Fruit fly (Drosophila melanogaster) whole organism, embryonic: ENCODE data around the gene Dnai2.

Source experiments
- CG10274 ChIP-seq: fragments of 200-800 bp; sonication (Bioruptor generic); optimal IDR thresholded peaks from 3 replicates; lab custom pipeline; 2017; ENCODE audit warnings: missing biosample characterization, mild to moderate bottlenecking, missing genetic modification characterization
- CG12219 ChIP-seq: fragments of 200-800 bp; sonication (Bioruptor generic); optimal IDR thresholded peaks from 3 replicates; lab custom pipeline; 2018; ENCODE audit warnings: missing biosample characterization, mild to moderate bottlenecking, missing genetic modification characterization
- CG14667 ChIP-seq: fragments of 200-800 bp; sonication (Bioruptor generic); IDR thresholded peaks from 2 replicates; pipeline ENCODE4 v1.3.6; 2022; ENCODE audit warnings: missing biosample characterization, missing genetic modification characterization
- CG2116 ChIP-seq: fragments of 200-800 bp; sonication (Bioruptor generic); optimal IDR thresholded peaks from 3 replicates; lab custom pipeline; 2018; ENCODE audit warnings: missing biosample characterization, mild to moderate bottlenecking, missing genetic modification characterization
- CG2199 ChIP-seq: fragments of 200-800 bp; sonication (Bioruptor generic); IDR thresholded peaks from 3 replicates; pipeline ENCODE4 v1.3.6; 2022; ENCODE audit warnings: missing biosample characterization, missing genetic modification characterization
- CG2889 ChIP-seq: fragments of 200-800 bp; sonication (Bioruptor generic); IDR thresholded peaks from 3 replicates; pipeline ENCODE4 v1.3.6; 2022; ENCODE audit warnings: missing biosample characterization, missing genetic modification characterization
- CG30403 ChIP-seq: fragments of 200-800 bp; sonication (Bioruptor generic); optimal IDR thresholded peaks from 3 replicates; lab custom pipeline; 2016; ENCODE audit warnings: missing biosample characterization, missing genetic modification characterization
- CG3065 ChIP-seq: fragments of 200-800 bp; sonication (Bioruptor generic); optimal IDR thresholded peaks from 2 replicates; lab custom pipeline; 2016; ENCODE audit warnings: missing biosample characterization, missing genetic modification characterization
- CG34224 ChIP-seq: fragments of 200-800 bp; sonication (Bioruptor generic); IDR thresholded peaks from 3 replicates; pipeline ENCODE4 v1.3.6; 2022; ENCODE audit warnings: missing biosample characterization, missing genetic modification characterization; ENCODE audit not compliant: partially characterized antibody
- CG5180 ChIP-seq: fragments of 200-800 bp; sonication (Bioruptor generic); optimal IDR thresholded peaks from 3 replicates; lab custom pipeline; 2017; ENCODE audit warnings: missing biosample characterization, missing genetic modification characterization, mild to moderate bottlenecking, moderate library complexity, missing genetic modification reagents
- CG5953 ChIP-seq: fragments of 200-800 bp; sonication (Bioruptor generic); IDR thresholded peaks from 2 replicates; pipeline ENCODE4 v1.3.6; 2022; ENCODE audit warnings: missing biosample characterization, missing genetic modification characterization
- CG6654 ChIP-seq: fragments of 200-800 bp; sonication (Bioruptor generic); optimal IDR thresholded peaks from 2 replicates; lab custom pipeline; 2017; ENCODE audit warnings: missing biosample characterization, mild to moderate bottlenecking, missing genetic modification characterization
- CG6683 ChIP-seq: fragments of 200-800 bp; sonication (Bioruptor generic); optimal IDR thresholded peaks from 2 replicates; lab custom pipeline; 2017; ENCODE audit warnings: missing biosample characterization, mild to moderate bottlenecking, missing genetic modification characterization, missing genetic modification reagents
- CG6854 ChIP-seq: fragments of 200-800 bp; sonication (Bioruptor generic); optimal IDR thresholded peaks from 3 replicates; lab custom pipeline; 2017; ENCODE audit warnings: missing biosample characterization, mild to moderate bottlenecking, missing genetic modification characterization
- CG7745 ChIP-seq: fragments of 200-800 bp; sonication (Bioruptor generic); optimal IDR thresholded peaks from 2 replicates; lab custom pipeline; 2018; ENCODE audit warnings: missing biosample characterization, mild to moderate bottlenecking, missing genetic modification characterization, moderate library complexity
- CG8359 ChIP-seq: fragments of 200-800 bp; sonication (Bioruptor generic); optimal IDR thresholded peaks from 2 replicates; lab custom pipeline; 2017; ENCODE audit warnings: missing biosample characterization, mild to moderate bottlenecking, missing genetic modification characterization, borderline replicate concordance
- CG8478 ChIP-seq: fragments of >200 bp; optimal IDR thresholded peaks from 2 replicates; lab custom pipeline; 2018
- CG9215 ChIP-seq: fragments of 200-800 bp; sonication (Bioruptor generic); IDR thresholded peaks from 2 replicates; pipeline ENCODE4 v1.3.6; 2022; ENCODE audit warnings: missing biosample characterization, missing genetic modification characterization
- CG9437 ChIP-seq: fragments of 200-800 bp; sonication (Bioruptor generic); optimal IDR thresholded peaks from 2 replicates; lab custom pipeline; 2018; ENCODE audit warnings: missing biosample characterization, mild to moderate bottlenecking, missing genetic modification characterization
- CG9727 ChIP-seq: fragments of 200-800 bp; sonication (Bioruptor generic); optimal IDR thresholded peaks from 3 replicates; lab custom pipeline; 2017; ENCODE audit warnings: missing biosample characterization, mild to moderate bottlenecking, missing genetic modification characterization
- CoRest ChIP-seq: fragments of 200-800 bp; sonication (Bioruptor generic); optimal IDR thresholded peaks from 3 replicates; lab custom pipeline; 2018; ENCODE audit warnings: missing biosample characterization, mild to moderate bottlenecking, missing genetic modification characterization, moderate library complexity
- D19B ChIP-seq: fragments of 200-800 bp; sonication (Bioruptor generic); optimal IDR thresholded peaks from 2 replicates; lab custom pipeline; 2017; ENCODE audit warnings: missing biosample characterization, mild to moderate bottlenecking, missing genetic modification characterization
- Dp ChIP-seq: fragments of 200-800 bp; sonication (Bioruptor generic); optimal IDR thresholded peaks from 2 replicates; lab custom pipeline; 2018; ENCODE audit warnings: missing biosample characterization, mild to moderate bottlenecking, missing genetic modification characterization, moderate library complexity
- E2f1 ChIP-seq: fragments of 200-800 bp; sonication (Bioruptor generic); IDR thresholded peaks from 2 replicates; pipeline ENCODE4 v1.3.6; 2022; ENCODE audit warnings: missing biosample characterization, missing genetic modification characterization
- E2f2 ChIP-seq: fragments of 200-800 bp; sonication (Bioruptor generic); IDR thresholded peaks from 2 replicates; pipeline ENCODE4 v1.3.6; 2022; ENCODE audit warnings: missing biosample characterization, missing genetic modification characterization
- Ets65A ChIP-seq: fragments of 200-800 bp; sonication (Bioruptor generic); peaks from one replicate; lab custom pipeline; 2016; ENCODE audit warnings: missing biosample characterization, missing genetic modification characterization
- H2.0 ChIP-seq: fragments of 200-800 bp; sonication (Bioruptor generic); IDR thresholded peaks from 2 replicates; pipeline ENCODE4 v1.3.6; 2022; ENCODE audit warnings: missing biosample characterization, missing genetic modification characterization
- Optix ChIP-seq: fragments of 200-800 bp; sonication (Bioruptor generic); IDR thresholded peaks from 3 replicates; pipeline ENCODE4 v1.3.6; 2022; ENCODE audit warnings: missing biosample characterization, missing genetic modification characterization
- Xbp1 ChIP-seq: fragments of 200-800 bp; sonication (Bioruptor generic); optimal IDR thresholded peaks from 3 replicates; lab custom pipeline; 2016; ENCODE audit warnings: missing biosample characterization, mild to moderate bottlenecking, missing genetic modification characterization
- Xrp1 ChIP-seq: fragments of 200-800 bp; sonication (Bioruptor generic); IDR thresholded peaks from 2 replicates; pipeline ENCODE4 v1.3.6; 2022; ENCODE audit warnings: missing biosample characterization, missing genetic modification characterization
- bcd ChIP-seq: fragments of 200-800 bp; sonication (Bioruptor generic); optimal IDR thresholded peaks from 2 replicates; lab custom pipeline; 2017; ENCODE audit warnings: missing biosample characterization, mild to moderate bottlenecking, missing genetic modification characterization
- cato ChIP-seq: fragments of 200-800 bp; sonication (Bioruptor generic); optimal IDR thresholded peaks from 2 replicates; lab custom pipeline; 2016; ENCODE audit warnings: missing biosample characterization, missing genetic modification characterization, borderline replicate concordance
- croc ChIP-seq: fragments of 200-800 bp; sonication (Bioruptor generic); conservative IDR thresholded peaks from 3 replicates; pipeline ENCODE4 v1.3.6; 2022; ENCODE audit warnings: missing biosample characterization, missing genetic modification characterization
- da ChIP-seq: fragments of 200-800 bp; sonication (Bioruptor generic); optimal IDR thresholded peaks from 2 replicates; lab custom pipeline; 2016; ENCODE audit warnings: missing biosample characterization, missing genetic modification characterization
- ewg ChIP-seq: fragments of 200-800 bp; sonication (Bioruptor generic); optimal IDR thresholded peaks from 3 replicates; lab custom pipeline; 2017; ENCODE audit warnings: mild to moderate bottlenecking, missing biosample characterization, missing genetic modification reagents, missing genetic modification characterization
- gem ChIP-seq: fragments of 200-800 bp; sonication (Bioruptor generic); optimal IDR thresholded peaks from 2 replicates; lab custom pipeline; 2019; ENCODE audit warnings: missing biosample characterization, mild to moderate bottlenecking, missing genetic modification characterization, moderate library complexity
- jigr1 ChIP-seq: fragments of 200-800 bp; sonication (Bioruptor generic); IDR thresholded peaks from 3 replicates; pipeline ENCODE4 v1.3.6; 2022; ENCODE audit warnings: missing biosample characterization, missing genetic modification characterization
- lab ChIP-seq: fragments of 200-800 bp; sonication (Bioruptor generic); optimal IDR thresholded peaks from 3 replicates; lab custom pipeline; 2017; ENCODE audit warnings: missing biosample characterization, missing genetic modification characterization, mild to moderate bottlenecking, moderate library complexity, missing genetic modification reagents
- odd ChIP-seq: fragments of 200-800 bp; sonication (Bioruptor generic); optimal IDR thresholded peaks from 2 replicates; lab custom pipeline; 2017; ENCODE audit warnings: missing biosample characterization, mild to moderate bottlenecking, missing genetic modification characterization
- pan ChIP-seq, 4 experiments: fragments of >200 bp in 3 of 4; fragments of 200-800 bp in 1 of 4; sonication (Bioruptor generic) in 1 of 4; optimal IDR thresholded peaks in 3 of 4; IDR thresholded peaks in 1 of 4; 2 replicates each; pipeline versions ENCODE4 v1.3.6 to Lab custom; 2017 to 2022; ENCODE audit warnings: missing biosample characterization in 2 of 4, missing genetic modification characterization in 2 of 4, mixed read lengths in 1 of 4
- slp2 ChIP-seq: fragments of 200-800 bp; sonication (Bioruptor generic); optimal IDR thresholded peaks from 2 replicates; lab custom pipeline; 2016; ENCODE audit warnings: missing biosample characterization, missing genetic modification characterization
- sna ChIP-seq: fragments of 200-800 bp; sonication (Bioruptor generic); IDR thresholded peaks from 2 replicates; pipeline ENCODE4 v1.3.6; 2022; ENCODE audit warnings: missing biosample characterization, missing genetic modification characterization; ENCODE audit not compliant: partially characterized antibody
- sqz ChIP-seq: fragments of 200-800 bp; sonication (Bioruptor generic); optimal IDR thresholded peaks from 3 replicates; lab custom pipeline; 2018; ENCODE audit warnings: missing biosample characterization, mild to moderate bottlenecking, missing genetic modification characterization
- stwl ChIP-seq: fragments of 200-800 bp; sonication (Bioruptor generic); optimal IDR thresholded peaks from 3 replicates; lab custom pipeline; 2018; ENCODE audit warnings: missing biosample characterization, mild to moderate bottlenecking, missing genetic modification characterization, moderate library complexity
- vfl ChIP-seq: fragments of 200-800 bp; sonication (Bioruptor generic); optimal IDR thresholded peaks from 2 replicates; lab custom pipeline; 2016; ENCODE audit warnings: missing biosample characterization, missing genetic modification characterization
- vnd ChIP-seq: fragments of 200-800 bp; sonication (Bioruptor generic); IDR thresholded peaks from 3 replicates; pipeline ENCODE4 v1.3.6; 2022; ENCODE audit warnings: missing biosample characterization, missing genetic modification characterization; ENCODE audit not compliant: partially characterized antibody
- vvl ChIP-seq: fragments of 200-800 bp; sonication (Bioruptor generic); IDR thresholded peaks from 2 replicates; pipeline ENCODE4 v1.3.6; 2022; ENCODE audit warnings: missing biosample characterization, missing genetic modification characterization
- z ChIP-seq: fragments of 200-800 bp; sonication (Bioruptor generic); IDR thresholded peaks from 3 replicates; pipeline ENCODE4 v1.3.6; 2022; ENCODE audit warnings: missing biosample characterization, missing genetic modification characterization
- zfh2 ChIP-seq: fragments of 200-800 bp; sonication (Bioruptor generic); optimal IDR thresholded peaks from 2 replicates; lab custom pipeline; 2016; ENCODE audit warnings: missing biosample characterization, missing genetic modification characterization

Dnai2 gene

dm6 chr3L:11683819-11684521, 15.1 kb downstream of the Dnai2 start, which contains the start of gene Sugb (continued):
- TF ChIP-seq H2.0 (GFP tag; lab: Robert Waterston, UW) (peak; percentile 21; the same call in 1 of the 2 replicates), da (GFP tag; lab: Kevin White, UChicago) (no peak), vnd (GFP tag; lab: Robert Waterston, UW) (no peak), bcd (GFP tag; lab: Kevin White, UChicago) (no peak), E2f2 (peak; percentile 50), CG9437 (GFP tag; lab: Kevin White, UChicago) (peak; percentile 35), CG9727 (peak; percentile 55), Xbp1 (GFP tag; lab: Kevin White, UChicago) (peak; percentile 68), odd (GFP tag; lab: Kevin White, UChicago) (peak; percentile 59), CG12219 (GFP tag; lab: Kevin White, UChicago) (peak; percentile 14), Dp (no peak), CG9215 (GFP tag; lab: Robert Waterston, UW) (no peak), z (GFP tag; lab: Robert Waterston, UW) (no peak), CG8359 (GFP tag; lab: Kevin White, UChicago) (no peak), CG2889 (GFP tag; lab: Robert Waterston, UW) (no peak), sqz (GFP tag; lab: Kevin White, UChicago) (peak; percentile 96), CG3065 (GFP tag; lab: Kevin White, UChicago) (no peak), CG10274 (GFP tag; lab: Kevin White, UChicago) (no peak), slp2 (GFP tag; lab: Kevin White, UChicago) (no peak), CG2199 (GFP tag; lab: Robert Waterston, UW) (no peak), D19B (no peak), croc (no peak), CG6854 (GFP tag; lab: Kevin White, UChicago) (peak; percentile 66), sna (GFP tag; lab: Robert Waterston, UW) (peak; percentile 71), CG6683 (GFP tag; lab: Kevin White, UChicago) (peak; percentile 40), stwl (no peak), pan (optimal IDR thresholded peaks at IDR 0.05; lab: Kevin White, UChicago) (no peak), pan (GFP tag; optimal IDR thresholded peaks at IDR 0.05 in 1 of 2, IDR thresholded peaks at IDR 0.05 in 1 of 2) (peak in 1 of 2 experiments; percentile 53), CG6654 (GFP tag; lab: Kevin White, UChicago) (no peak), CG7745 (tag; lab: Kevin White, UChicago) (no peak), CG30403 (peak; percentile 79), lab (peak; percentile 77), CG8478 (no peak), E2f1 (GFP tag; lab: Robert Waterston, UW) (peak; percentile 41; the same call in 1 of the 2 replicates), jigr1 (GFP tag; lab: Robert Waterston, UW) (no peak), Optix (GFP tag; lab: Robert Waterston, UW) (no peak; the same call in 2 of the 3 replicates), vvl (GFP tag; lab: Robert Waterston, UW) (peak; percentile 81), ewg (GFP tag; lab: Kevin White, UChicago) (peak; percentile 21), CG14667 (GFP tag; lab: Robert Waterston, UW) (no peak), vfl (GFP tag; lab: Kevin White, UChicago) (peak; percentile 15), Xrp1 (GFP tag; lab: Robert Waterston, UW) (peak; percentile 78), cato (GFP tag; lab: Kevin White, UChicago) (no peak), gem (tag; lab: Kevin White, UChicago) (peak; percentile 77), CG34224 (peak; percentile 72), CG5180 (GFP tag; lab: Kevin White, UChicago) (peak; percentile 86), zfh2 (GFP tag; lab: Kevin White, UChicago) (peak; percentile 76), CG5953 (no peak), Ets65A (GFP tag; lab: Kevin White, UChicago) (peak; percentile 48), CoRest (tag; lab: Kevin White, UChicago) (peak; percentile 64), CG2116 (peak; percentile 38)
